Worm (Caenorhabditis elegans) whole organism, L4/young adult: ENCODE data around the gene F45G2.8.

Experiments used
- W03F9.2 ChIP-seq: fragments of 150-350 bp; optimal IDR thresholded peaks from 2 replicates; lab custom pipeline; 2014; ENCODE audit warnings: missing biosample characterization, missing genetic modification characterization
- dao-5 ChIP-seq: sonication (generic microtip); optimal IDR thresholded peaks from 2 replicates; lab custom pipeline; 2016; ENCODE audit warnings: missing genotype, missing genetic modification characterization, moderate library complexity, missing compliant biosample characterization
- him-1 ChIP-seq: sonication (generic microtip); optimal IDR thresholded peaks from 2 replicates; lab custom pipeline; 2016; ENCODE audit warnings: missing genotype, missing genetic modification reagents, missing genetic modification characterization, missing compliant biosample characterization

- TF ChIP-seq W03F9.2 (no peak), dao-5 (no peak), him-1 (tag; lab: Kevin White, UChicago) (no peak)
Observed at ce11 chrIII:13484024-13484423, 48.6 kb upstream of the F45G2.8 start, which contains the start of gene acc-4.
